Fruit fly (Drosophila melanogaster) whole organism, embryonic: ENCODE measurements around the gene hob.

Source experiments
- Abd-B ChIP-seq: fragments of 200-800 bp; sonication (Bioruptor generic); optimal IDR thresholded peaks from 2 replicates; lab custom pipeline; 2018; ENCODE audit warnings: missing biosample characterization, mild to moderate bottlenecking, missing genetic modification characterization, moderate library complexity
- B-H2 ChIP-seq: fragments of 200-800 bp; sonication (Bioruptor generic); optimal IDR thresholded peaks from 2 replicates; lab custom pipeline; 2018; ENCODE audit warnings: missing biosample characterization, mild to moderate bottlenecking, missing genetic modification characterization
- BEAF-32 ChIP-seq: fragments of 200-800 bp; sonication (Bioruptor generic); optimal IDR thresholded peaks from 3 replicates; lab custom pipeline; 2017; ENCODE audit warnings: missing biosample characterization, missing genetic modification characterization, mild to moderate bottlenecking, moderate library complexity, missing genetic modification reagents
- CG10431 ChIP-seq: fragments of 200-800 bp; sonication (Bioruptor generic); optimal IDR thresholded peaks from 3 replicates; lab custom pipeline; 2018; ENCODE audit warnings: missing biosample characterization, mild to moderate bottlenecking, missing genetic modification characterization
- CG10543 ChIP-seq: fragments of 200-800 bp; sonication (Bioruptor generic); optimal IDR thresholded peaks from 3 replicates; lab custom pipeline; 2017; ENCODE audit warnings: missing biosample characterization, mild to moderate bottlenecking, missing genetic modification characterization, moderate library complexity
- CG11560 ChIP-seq: fragments of 200-800 bp; sonication (Bioruptor generic); IDR thresholded peaks from 3 replicates; pipeline ENCODE4 v1.3.6; 2022; ENCODE audit warnings: missing biosample characterization, missing genetic modification characterization
- CG14710 ChIP-seq: fragments of 200-800 bp; sonication (Bioruptor generic); optimal IDR thresholded peaks from 3 replicates; lab custom pipeline; 2019; ENCODE audit warnings: missing biosample characterization, mild to moderate bottlenecking, missing genetic modification characterization, moderate library complexity
- CG14965 ChIP-seq: fragments of 200-800 bp; sonication (Bioruptor generic); optimal IDR thresholded peaks from 2 replicates; lab custom pipeline; 2016; ENCODE audit warnings: missing biosample characterization, missing genetic modification characterization, borderline replicate concordance
- CG15479 ChIP-seq: fragments of 200-800 bp; sonication (Bioruptor generic); optimal IDR thresholded peaks from 3 replicates; lab custom pipeline; 2019; ENCODE audit warnings: missing biosample characterization, mild to moderate bottlenecking, missing genetic modification characterization, moderate library complexity
- CG15514 ChIP-seq: fragments of 200-800 bp; sonication (Bioruptor generic); optimal IDR thresholded peaks from 3 replicates; lab custom pipeline; 2017; ENCODE audit warnings: missing biosample characterization, missing genetic modification characterization, mild to moderate bottlenecking, moderate library complexity, missing genetic modification reagents
- CG2678 ChIP-seq: fragments of 200-800 bp; sonication (Bioruptor generic); optimal IDR thresholded peaks from 3 replicates; lab custom pipeline; 2019; ENCODE audit warnings: missing biosample characterization, mild to moderate bottlenecking, missing genetic modification characterization, moderate library complexity
- CG3995 ChIP-seq: fragments of 200-800 bp; sonication (Bioruptor generic); optimal IDR thresholded peaks from 3 replicates; lab custom pipeline; 2016; ENCODE audit warnings: missing biosample characterization, missing genetic modification characterization
- CG4617 ChIP-seq: fragments of 200-800 bp; sonication (Bioruptor generic); optimal IDR thresholded peaks from 3 replicates; lab custom pipeline; 2016; ENCODE audit warnings: missing biosample characterization, missing genetic modification characterization, borderline replicate concordance
- CG6654 ChIP-seq: fragments of 200-800 bp; sonication (Bioruptor generic); optimal IDR thresholded peaks from 2 replicates; lab custom pipeline; 2017; ENCODE audit warnings: missing biosample characterization, mild to moderate bottlenecking, missing genetic modification characterization
- CG8290 ChIP-seq, 3 experiments: fragments of 200-800 bp; sonication (Bioruptor generic); optimal IDR thresholded peaks; 2 replicates each; lab custom pipeline; 2016 to 2019; ENCODE audit warnings: missing biosample characterization in 3 of 3, missing genetic modification characterization in 3 of 3, mild to moderate bottlenecking in 2 of 3, moderate library complexity in 1 of 3
- CG9797 ChIP-seq: fragments of 200-800 bp; sonication (Bioruptor generic); optimal IDR thresholded peaks from 3 replicates; lab custom pipeline; 2018; ENCODE audit warnings: missing biosample characterization, mild to moderate bottlenecking, missing genetic modification characterization
- Deaf1 ChIP-seq: fragments of 200-800 bp; optimal IDR thresholded peaks from 3 replicates; lab custom pipeline; 2019; ENCODE audit warnings: missing biosample characterization, mild to moderate bottlenecking, missing genetic modification characterization, moderate library complexity
- Eip74EF ChIP-seq, 2 experiments: fragments of 200-800 bp in 1 of 2; fragments of >200 bp in 1 of 2; sonication (Bioruptor generic) in 1 of 2; optimal IDR thresholded peaks; 2 replicates each; lab custom pipeline; 2017 to 2019; ENCODE audit warnings: missing biosample characterization in 2 of 2, missing genetic modification characterization in 2 of 2, mild to moderate bottlenecking in 1 of 2, moderate library complexity in 1 of 2
- H15 ChIP-seq: fragments of 200-800 bp; sonication (Bioruptor generic); IDR thresholded peaks from 3 replicates; pipeline ENCODE4 v1.3.6; 2022; ENCODE audit warnings: missing biosample characterization, missing genetic modification characterization
- HHEX ChIP-seq: fragments of 200-800 bp; sonication (Bioruptor generic); optimal IDR thresholded peaks from 3 replicates; lab custom pipeline; 2017; ENCODE audit warnings: missing biosample characterization, mild to moderate bottlenecking, missing genetic modification characterization, missing genetic modification reagents
- Hand ChIP-seq: fragments of 200-800 bp; sonication (Bioruptor generic); optimal IDR thresholded peaks from 2 replicates; lab custom pipeline; 2017; ENCODE audit warnings: mild to moderate bottlenecking, missing biosample characterization, missing genetic modification reagents, missing genetic modification characterization
- MBD-R2 ChIP-seq: fragments of 200-800 bp; sonication (Bioruptor generic); IDR thresholded peaks from 2 replicates; pipeline ENCODE4 v1.3.6; 2022; ENCODE audit warnings: missing biosample characterization, missing genetic modification characterization
- MESR4 ChIP-seq: fragments of 200-800 bp; sonication (Bioruptor generic); optimal IDR thresholded peaks from 2 replicates; lab custom pipeline; 2018; ENCODE audit warnings: missing biosample characterization, mild to moderate bottlenecking, missing genetic modification characterization, moderate library complexity
- Max ChIP-seq: fragments of 200-800 bp; sonication (Bioruptor generic); optimal IDR thresholded peaks from 2 replicates; lab custom pipeline; 2016; ENCODE audit warnings: missing biosample characterization, mild to moderate bottlenecking, missing genetic modification characterization
- Myb ChIP-seq: fragments of 200-800 bp; sonication (Bioruptor generic); optimal IDR thresholded peaks from 2 replicates; lab custom pipeline; 2016; ENCODE audit warnings: missing biosample characterization, missing genetic modification characterization
- NfI ChIP-seq: fragments of 200-800 bp; sonication (Bioruptor generic); optimal IDR thresholded peaks from 3 replicates; lab custom pipeline; 2018; ENCODE audit warnings: missing biosample characterization, mild to moderate bottlenecking, missing genetic modification characterization, moderate library complexity
- Rfx ChIP-seq: fragments of 200-800 bp; sonication (Bioruptor generic); IDR thresholded peaks from 2 replicates; pipeline ENCODE4 v1.3.6; 2022; ENCODE audit warnings: missing biosample characterization, missing genetic modification characterization
- YL-1 ChIP-seq: fragments of 200-800 bp; sonication (Bioruptor generic); optimal IDR thresholded peaks from 3 replicates; lab custom pipeline; 2017; ENCODE audit warnings: missing biosample characterization, mild to moderate bottlenecking, missing genetic modification characterization
- aop ChIP-seq: fragments of 200-800 bp; sonication (Bioruptor generic); IDR thresholded peaks from 2 replicates; pipeline ENCODE4 v1.3.6; 2022; ENCODE audit warnings: missing biosample characterization, missing genetic modification characterization
- cg ChIP-seq: fragments of 200-800 bp; sonication (Bioruptor generic); optimal IDR thresholded peaks from 3 replicates; lab custom pipeline; 2019; ENCODE audit warnings: missing biosample characterization, mild to moderate bottlenecking, missing genetic modification characterization, moderate library complexity
- ewg ChIP-seq: fragments of 200-800 bp; sonication (Bioruptor generic); optimal IDR thresholded peaks from 3 replicates; lab custom pipeline; 2017; ENCODE audit warnings: mild to moderate bottlenecking, missing biosample characterization, missing genetic modification reagents, missing genetic modification characterization
- gfzf ChIP-seq: fragments of 200-800 bp; sonication (Bioruptor generic); optimal IDR thresholded peaks from 2 replicates; lab custom pipeline; 2016; ENCODE audit warnings: missing biosample characterization, mild to moderate bottlenecking, missing genetic modification characterization, moderate library complexity
- grn ChIP-seq: fragments of 200-800 bp; sonication (Bioruptor generic); optimal IDR thresholded peaks from 3 replicates; lab custom pipeline; 2017; ENCODE audit warnings: missing biosample characterization, missing genetic modification characterization
- nmo ChIP-seq: fragments of 200-800 bp; sonication (Bioruptor generic); optimal IDR thresholded peaks from 2 replicates; lab custom pipeline; 2018; ENCODE audit warnings: missing biosample characterization, mild to moderate bottlenecking, missing genetic modification characterization, moderate library complexity
- onecut ChIP-seq: fragments of 200-800 bp; sonication (Bioruptor generic); IDR thresholded peaks from 2 replicates; pipeline ENCODE4 v1.3.6; 2022; ENCODE audit warnings: missing biosample characterization, missing genetic modification characterization
- pfk ChIP-seq: fragments of 200-800 bp; sonication (Bioruptor generic); optimal IDR thresholded peaks from 2 replicates; lab custom pipeline; 2018; ENCODE audit warnings: missing biosample characterization, mild to moderate bottlenecking, missing genetic modification characterization, moderate library complexity
- pzg ChIP-seq: fragments of 200-800 bp; sonication (Bioruptor generic); optimal IDR thresholded peaks from 3 replicates; lab custom pipeline; 2018; ENCODE audit warnings: missing biosample characterization, mild to moderate bottlenecking, missing genetic modification characterization, moderate library complexity
- stwl ChIP-seq: fragments of 200-800 bp; sonication (Bioruptor generic); optimal IDR thresholded peaks from 3 replicates; lab custom pipeline; 2018; ENCODE audit warnings: missing biosample characterization, mild to moderate bottlenecking, missing genetic modification characterization, moderate library complexity
- toy ChIP-seq: fragments of 200-800 bp; sonication (Bioruptor generic); IDR thresholded peaks from 2 replicates; pipeline ENCODE4 v1.3.6; 2022; ENCODE audit warnings: missing biosample characterization, missing genetic modification characterization
- trem ChIP-seq: fragments of 200-800 bp; optimal IDR thresholded peaks from 3 replicates; lab custom pipeline; 2019; ENCODE audit warnings: missing biosample characterization, mild to moderate bottlenecking, missing genetic modification characterization, moderate library complexity
- zfh2 ChIP-seq: fragments of 200-800 bp; sonication (Bioruptor generic); optimal IDR thresholded peaks from 2 replicates; lab custom pipeline; 2016; ENCODE audit warnings: missing biosample characterization, missing genetic modification characterization

hob gene

DNA sequence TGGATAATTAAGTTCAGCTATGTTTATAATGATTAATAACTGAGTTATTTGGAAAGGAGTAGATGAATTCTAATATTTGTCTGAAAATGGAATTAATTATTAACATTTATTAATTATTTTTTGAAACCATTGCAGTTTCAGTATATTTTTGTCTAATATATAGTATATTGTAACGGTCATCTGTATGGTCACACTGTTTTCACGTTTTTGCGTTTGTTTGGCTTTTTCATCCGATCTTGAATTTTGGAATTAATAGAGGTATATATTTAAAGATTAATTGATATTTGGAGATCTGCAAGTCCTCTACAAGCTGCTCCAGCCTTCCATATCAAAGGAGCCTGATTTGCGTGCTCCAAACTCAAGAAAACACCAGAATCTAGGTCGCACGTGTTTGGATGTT, 49.6 kb downstream of the hob start, which contains the start of the genes CG32278 and CG32281:
Gene CG32278, plus strand, starts transcription at position 180 of the 400 bp plus-strand sequence.
Gene CG32281, plus strand, starts transcription at position 269 of the 400 bp plus-strand sequence.
- TF ChIP-seq HHEX (GFP tag; lab: Kevin White, UChicago) (no peak), BEAF-32 (GFP tag; lab: Kevin White, UChicago) (peak; percentile 11), YL-1 (GFP tag; lab: Kevin White, UChicago) (peak; percentile 40), CG8290 (GFP tag; optimal IDR thresholded peaks at IDR 0.05; lab: Kevin White, UChicago) (no peak), CG8290 (tag; optimal IDR thresholded peaks at IDR 0.05; lab: Kevin White, UChicago) (no peak), CG14965 (no peak), ewg (no peak), grn (GFP tag; lab: Kevin White, UChicago) (no peak), pzg (GFP tag; lab: Kevin White, UChicago) (peak; percentile 9), MBD-R2 (GFP tag; lab: Robert Waterston, UW) (peak; percentile 19; the same call in 1 of the 2 replicates), CG3995 (GFP tag; lab: Kevin White, UChicago) (peak; percentile 67), CG10431 (no peak), CG15514 (GFP tag; lab: Kevin White, UChicago) (no peak), Deaf1 (tag; lab: Kevin White, UChicago) (no peak), pfk (no peak), MESR4 (GFP tag; lab: Kevin White, UChicago) (peak; percentile 47), CG4617 (peak; percentile 28), CG2678 (no peak), trem (tag; lab: Kevin White, UChicago) (peak; percentile 41), Eip74EF (GFP tag; optimal IDR thresholded peaks at IDR 0.05; lab: Kevin White, UChicago) (no peak), onecut (GFP tag; lab: Robert Waterston, UW) (no peak), CG10543 (no peak), CG6654 (GFP tag; lab: Kevin White, UChicago) (no peak), aop (GFP tag; lab: Robert Waterston, UW) (no peak), cg (no peak), NfI (GFP tag; lab: Kevin White, UChicago) (no peak), CG14710 (tag; lab: Kevin White, UChicago) (peak; percentile 18), gfzf (GFP tag; lab: Kevin White, UChicago) (peak; percentile 54), zfh2 (GFP tag; lab: Kevin White, UChicago) (no peak), H15 (GFP tag; lab: Robert Waterston, UW) (no peak), stwl (peak; percentile 41), CG11560 (tag; lab: Robert Waterston, UW) (no peak), Max (GFP tag; lab: Kevin White, UChicago) (peak; percentile 9), toy (no peak), Myb (GFP tag; lab: Kevin White, UChicago) (peak; percentile 7), Hand (no peak), B-H2 (no peak), CG9797 (GFP tag; lab: Kevin White, UChicago) (peak; percentile 52), Abd-B (GFP tag; lab: Kevin White, UChicago) (no peak)

dm6 chr3L:3166200-3166695, 52.5 kb downstream of the hob start, which contains the start of gene Asciz:
TSS of gene Asciz (minus strand) at chr3L:3166250.
- TF ChIP-seq CG15479 (GFP tag; lab: Kevin White, UChicago) (peak; percentile 4), nmo (GFP tag; lab: Kevin White, UChicago) (no peak), Rfx (GFP tag; lab: Robert Waterston, UW) (peak; percentile 28; the same call in 1 of the 2 replicates)
